Fruit fly (Drosophila melanogaster): ENCODE results near the gene Pus1.
A peak's percentile ranks its signal among the peaks of the same experiment; 100 is the strongest.

Gene Pus1

dm6 chr3R:20555023-20555422, 37.4 kb downstream of the Pus1 start (continued):
- TF ChIP-seq CG7928 (GFP tag; optimal IDR thresholded peaks at IDR 0.05) (no peak), CG12659 (GFP tag; optimal IDR thresholded peaks at IDR 0.05) (peak; percentile 6), Trl (optimal IDR thresholded peaks at IDR 0.05) (no peak), Trl (GFP tag; optimal IDR thresholded peaks at IDR 0.05) (peak; percentile 16), stc (GFP tag; IDR thresholded peaks at IDR 0.05) (peak; percentile 77), Lim3 (GFP tag; IDR thresholded peaks at IDR 0.05) (no peak), bigmax (GFP tag; optimal IDR thresholded peaks at IDR 0.05) (no peak), CG5953 (GFP tag; IDR thresholded peaks at IDR 0.05) (no peak), ci (GFP tag; IDR thresholded peaks at IDR 0.05) (no peak), trem (tag; optimal IDR thresholded peaks at IDR 0.05) (peak; percentile 2), CG14965 (GFP tag; optimal IDR thresholded peaks at IDR 0.05; ENCODE audit: borderline replicate concordance) (no peak), shn (GFP tag; optimal IDR thresholded peaks at IDR 0.05) (no peak), CrebB (tag; optimal IDR thresholded peaks at IDR 0.05) (no peak), Meics (GFP tag; optimal IDR thresholded peaks at IDR 0.05) (peak; percentile 14), zen (tag; optimal IDR thresholded peaks at IDR 0.05) (no peak), sima (GFP tag; optimal IDR thresholded peaks at IDR 0.05) (no peak), CG31388 (GFP tag; optimal IDR thresholded peaks at IDR 0.05) (no peak), phol (tag; optimal IDR thresholded peaks at IDR 0.05) (peak; percentile 10), gsb-n (tag; optimal IDR thresholded peaks at IDR 0.05) (no peak), CG4282 (GFP tag; optimal IDR thresholded peaks at IDR 0.05) (no peak), CG12219 (GFP tag; optimal IDR thresholded peaks at IDR 0.05) (no peak), ERR (GFP tag; optimal IDR thresholded peaks at IDR 0.05) (no peak), az2 (GFP tag; optimal IDR thresholded peaks at IDR 0.05) (no peak), Bgb (GFP tag; IDR thresholded peaks at IDR 0.05; ENCODE audit: partially characterized antibody) (no peak), nerfin-2 (GFP tag; IDR thresholded peaks at IDR 0.05; ENCODE audit: partially characterized antibody) (no peak), CG17361 (GFP tag; IDR thresholded peaks at IDR 0.05) (peak; percentile 82), CG12236 (GFP tag; optimal IDR thresholded peaks at IDR 0.05) (no peak), sisA (GFP tag; IDR thresholded peaks at IDR 0.05) (peak; percentile 51), CG3281 (GFP tag; optimal IDR thresholded peaks at IDR 0.05) (peak; percentile 80), CG7987 (GFP tag; optimal IDR thresholded peaks at IDR 0.05) (no peak), Taf1 (GFP tag; IDR thresholded peaks at IDR 0.05) (no peak), Fer1 (GFP tag; optimal IDR thresholded peaks at IDR 0.05) (peak; percentile 74), CG18764 (GFP tag; optimal IDR thresholded peaks at IDR 0.05) (no peak), Jarid2 (GFP tag; optimal IDR thresholded peaks at IDR 0.05) (no peak), CG14860 (GFP tag; IDR thresholded peaks at IDR 0.05; ENCODE audit: partially characterized antibody) (no peak), pzg (GFP tag; optimal IDR thresholded peaks at IDR 0.05) (no peak), Neu2 (GFP tag; optimal IDR thresholded peaks at IDR 0.05; ENCODE audit: borderline replicate concordance) (no peak), CG13123 (GFP tag; optimal IDR thresholded peaks at IDR 0.05) (no peak), Abd-B (GFP tag; optimal IDR thresholded peaks at IDR 0.05) (peak; percentile 20), hb (GFP tag; IDR thresholded peaks at IDR 0.05; ENCODE audit: partially characterized antibody) (no peak), hth (optimal IDR thresholded peaks at IDR 0.05) (no peak), br (optimal IDR thresholded peaks at IDR 0.05) (no peak), dysf (GFP tag; IDR thresholded peaks at IDR 0.05) (peak; percentile 73), Hand (GFP tag; optimal IDR thresholded peaks at IDR 0.05) (no peak), CG9932 (GFP tag; IDR thresholded peaks at IDR 0.05) (peak; percentile 60), Atf6 (GFP tag; IDR thresholded peaks at IDR 0.05) (peak; percentile 78), ken (GFP tag; IDR thresholded peaks at IDR 0.05) (no peak), fu2 (GFP tag; optimal IDR thresholded peaks at IDR 0.05) (no peak), sd (tag; optimal IDR thresholded peaks at IDR 0.05) (no peak), CG6791 (GFP tag; IDR thresholded peaks at IDR 0.05; ENCODE audit: partially characterized antibody) (no peak), rib (GFP tag; IDR thresholded peaks at IDR 0.05) (no peak; the same call in 1 of the 2 replicates), Dbx (GFP tag; IDR thresholded peaks at IDR 0.05) (peak; percentile 69; the same call in 2 of the 3 replicates), luna (GFP tag; optimal IDR thresholded peaks at IDR 0.05) (no peak)

Measured in whole organism, embryonic.